Fruit fly (Drosophila melanogaster) Kc167 (cell line): Measurements from ENCODE around the gene robl22E.

Experiments
- h ChIP-seq: fragments of >200 bp; optimal IDR thresholded peaks from 3 replicates; lab custom pipeline; 2018; ENCODE audit warnings: missing external identifiers
- psq ChIP-seq: fragments of >200 bp; optimal IDR thresholded peaks from 2 replicates; lab custom pipeline; 2017; ENCODE audit warnings: missing external identifiers

dm6 chr2L:2263142-2263541 is 27.4 kb downstream of the robl22E start, which contains the start of gene CG4270:
- TF ChIP-seq h (lab: Kevin White, UChicago) (no peak), psq (no peak)
